Fruit fly (Drosophila melanogaster): Measurements from ENCODE around the gene NT1.

Gene NT1

DNA sequence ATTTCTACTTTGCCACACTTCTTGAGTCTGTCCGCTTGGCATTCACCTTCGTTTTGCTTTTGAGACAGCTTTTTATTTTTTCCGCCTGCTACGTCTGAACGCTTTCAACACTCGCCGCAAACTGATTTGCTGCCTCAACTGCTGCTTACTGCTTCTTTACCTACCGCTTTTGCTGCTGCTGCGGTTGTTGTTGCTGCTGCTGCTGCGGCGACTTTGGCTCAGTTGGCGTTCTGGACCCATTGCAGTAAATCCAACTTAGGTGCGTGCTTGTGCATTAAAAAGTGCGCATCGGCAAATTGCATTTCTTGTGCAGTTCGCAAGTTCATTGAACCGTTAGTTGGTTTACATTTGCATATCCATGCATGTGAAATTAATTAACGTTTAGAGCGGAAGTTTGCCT is at the start of gene NT1:
NT1 (minus strand) TSS at position 127 of the 400 bp plus-strand sequence.
- TF ChIP-seq noc (tag; optimal IDR thresholded peaks at IDR 0.05): no peak

DNA sequence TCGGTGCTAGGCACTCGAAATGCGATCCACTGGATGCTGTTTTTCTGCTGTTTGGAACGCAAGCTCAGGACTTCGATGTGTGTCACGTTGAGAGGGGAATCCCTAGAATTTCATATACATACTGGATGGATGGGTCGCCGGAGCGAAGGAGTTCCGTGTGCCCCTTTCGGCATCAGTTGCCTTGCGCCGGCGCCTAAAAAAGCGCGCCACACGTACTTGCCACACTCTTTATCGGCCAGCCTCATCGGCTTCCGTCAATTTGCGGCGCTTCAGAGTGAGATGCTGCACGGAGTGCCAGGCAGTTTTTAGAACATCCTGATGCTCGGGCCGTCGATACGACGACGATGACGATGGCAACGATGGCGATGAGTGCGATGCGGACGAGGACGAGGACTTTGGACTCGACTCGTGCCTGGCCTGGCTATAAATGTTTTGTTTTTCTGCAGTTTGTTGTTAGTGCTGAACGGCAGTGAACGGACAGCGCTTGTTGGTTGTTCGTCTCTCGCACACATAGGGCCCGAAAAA is 48.7 kb upstream of the NT1 start:
- TF ChIP-seq noc (tag; optimal IDR thresholded peaks at IDR 0.05): no peak

DNA sequence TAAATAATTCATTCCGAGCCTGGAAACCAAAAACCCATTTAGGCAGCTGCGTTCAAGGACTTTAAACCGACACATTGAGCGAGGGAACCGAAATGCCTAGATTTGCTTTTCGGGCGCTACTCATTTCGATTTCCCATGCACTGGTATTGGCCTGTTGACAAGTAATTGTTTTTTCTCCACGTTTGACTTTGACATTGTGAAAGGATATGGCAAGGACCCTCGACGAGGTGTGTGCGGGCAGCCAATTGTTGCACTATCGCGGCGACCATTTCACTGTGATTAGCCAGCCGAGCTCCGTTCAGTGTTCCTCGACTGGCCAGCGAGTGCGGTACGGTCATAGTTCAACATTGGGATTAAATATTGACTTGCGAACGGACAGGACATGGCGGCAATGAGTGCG is 47.6 kb upstream of the NT1 start, which contains the start of gene CG42540:
CG42540 (plus strand) TSS at position 301 of the 400 bp plus-strand sequence.
- no peak for TF ChIP-seq noc (tag; optimal IDR thresholded peaks at IDR 0.05)

DNA sequence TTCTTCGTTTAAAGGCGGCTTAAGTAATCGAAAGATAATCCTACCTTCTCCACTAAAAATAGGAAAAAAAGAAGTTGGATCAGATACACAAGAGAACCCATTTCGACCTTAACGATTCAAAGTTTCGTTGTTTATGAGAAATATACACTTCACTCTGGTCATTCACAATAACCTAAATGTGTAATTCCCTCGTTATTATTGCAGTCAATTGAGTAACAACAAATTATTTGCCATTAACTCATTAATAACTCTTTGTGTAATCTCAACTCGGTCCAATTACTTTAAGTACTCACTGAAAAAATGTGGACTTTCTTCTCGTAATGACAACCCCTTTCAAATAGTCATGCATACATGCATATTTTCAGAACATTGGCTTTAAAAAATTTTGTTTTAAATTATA is 46.9 kb upstream of the NT1 start, which contains the start of gene CG33777:
CG33777 (minus strand) TSS at position 101 of the 400 bp plus-strand sequence.
- no peak for TF ChIP-seq noc (tag; optimal IDR thresholded peaks at IDR 0.05)

DNA sequence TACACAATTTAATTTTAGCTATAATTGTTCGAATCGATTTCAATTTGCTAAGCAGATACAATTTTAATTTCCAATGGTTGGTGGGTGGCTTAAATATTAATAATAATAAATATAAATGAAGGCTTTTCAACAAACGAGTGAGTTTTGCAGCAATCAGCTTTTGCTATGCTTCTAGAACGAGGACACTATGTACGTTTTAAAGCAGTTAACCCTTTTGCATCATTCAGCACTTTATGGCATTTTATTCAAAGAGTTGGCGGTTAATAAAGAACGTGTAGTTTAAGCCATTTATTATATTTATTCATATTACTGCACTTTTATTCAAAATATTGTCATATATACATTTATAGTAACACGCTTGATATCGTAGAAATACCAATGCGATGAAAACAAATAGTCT is 46.0 kb upstream of the NT1 start:
- TF ChIP-seq noc (tag; optimal IDR thresholded peaks at IDR 0.05): no peak

DNA sequence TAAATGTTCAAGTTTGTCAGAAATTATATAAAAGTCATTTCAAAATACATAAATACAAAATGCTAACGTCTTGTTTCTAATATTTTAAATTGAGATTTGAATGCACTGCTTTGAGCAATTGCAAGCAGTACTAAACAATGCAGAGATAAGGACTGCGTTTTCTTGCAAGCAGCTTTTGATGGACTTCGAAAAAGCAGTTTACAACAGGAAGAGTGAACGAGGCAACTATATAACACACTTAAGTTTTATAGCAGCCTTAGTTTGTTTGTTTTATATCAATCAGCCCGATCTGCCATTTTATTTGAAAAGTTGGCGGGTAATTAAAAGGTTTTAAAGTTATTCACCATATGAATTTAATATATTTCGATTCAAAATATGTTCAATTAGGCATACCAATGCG is 45.2 kb upstream of the NT1 start:
- TF ChIP-seq noc (tag; optimal IDR thresholded peaks at IDR 0.05): no peak

DNA sequence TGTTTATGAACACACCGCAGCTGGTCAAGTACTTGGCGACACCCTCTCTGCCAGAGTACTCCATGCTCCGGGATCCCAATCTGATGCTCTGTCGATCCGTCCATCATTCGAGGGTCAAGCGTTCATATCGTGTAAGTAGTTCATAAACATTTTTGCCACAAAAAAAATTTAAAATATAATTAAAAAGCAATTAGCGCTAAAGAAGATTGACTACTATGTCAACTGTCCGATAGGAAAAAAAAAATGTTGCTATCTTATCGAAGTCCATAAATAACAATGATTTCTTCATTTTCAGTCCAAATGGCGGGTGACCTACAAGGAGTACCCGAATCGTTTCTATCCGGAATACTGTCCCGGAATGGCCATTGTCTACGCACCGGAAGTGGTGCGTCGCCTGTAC is 43.6 kb upstream of the NT1 start:
- no peak for TF ChIP-seq noc (tag; optimal IDR thresholded peaks at IDR 0.05)

DNA sequence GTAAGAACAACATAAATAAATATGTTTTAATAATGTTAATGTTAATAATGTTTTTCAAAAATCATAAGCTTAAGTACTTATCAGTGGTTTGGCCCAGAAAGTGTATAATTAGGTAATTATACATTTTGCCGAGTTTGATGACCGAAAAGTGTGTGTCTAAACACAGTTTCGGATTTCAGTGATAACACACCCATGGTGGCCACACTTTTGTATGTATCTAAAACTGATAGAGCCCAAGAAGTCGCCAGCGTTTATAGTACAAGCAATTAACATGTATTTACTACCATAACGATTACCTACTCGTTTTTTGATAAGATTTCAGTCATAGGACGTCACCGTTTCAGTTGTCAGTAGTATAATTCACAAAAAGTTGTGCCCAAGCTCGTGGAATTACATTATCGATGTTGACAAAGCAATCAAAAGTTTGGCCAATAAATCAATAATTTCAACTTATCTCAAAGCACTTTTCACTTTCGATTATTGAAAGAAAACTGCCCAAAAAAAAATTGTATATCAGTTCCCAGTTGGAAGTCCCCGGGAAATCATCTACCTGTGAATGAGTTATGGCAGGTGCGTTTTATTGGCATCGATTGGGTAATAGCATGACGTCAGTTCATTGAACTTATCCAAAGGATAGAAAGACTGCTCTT is 42.0 kb upstream of the NT1 start:
- TF ChIP-seq noc (tag; optimal IDR thresholded peaks at IDR 0.05): peak; percentile 7

DNA sequence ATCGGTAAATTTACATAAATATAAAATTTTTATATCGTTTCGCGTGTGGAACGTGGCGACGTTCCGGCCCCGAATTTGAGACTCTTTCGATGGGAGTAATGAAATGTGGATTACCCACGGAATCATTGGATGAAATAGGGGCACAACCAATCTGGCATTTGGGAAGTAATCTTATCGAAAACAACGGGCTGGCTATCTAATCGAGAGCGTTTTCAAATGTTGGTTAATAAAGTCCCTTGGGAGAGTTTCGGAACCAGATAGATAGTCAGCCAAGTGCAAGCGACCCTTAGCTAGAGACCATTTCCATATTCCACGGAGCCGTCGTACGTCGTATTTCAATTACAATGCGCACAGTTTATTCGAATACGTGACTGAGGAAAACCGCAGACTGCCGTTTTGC is 41.1 kb upstream of the NT1 start:
- TF ChIP-seq noc (tag; optimal IDR thresholded peaks at IDR 0.05): no peak

DNA sequence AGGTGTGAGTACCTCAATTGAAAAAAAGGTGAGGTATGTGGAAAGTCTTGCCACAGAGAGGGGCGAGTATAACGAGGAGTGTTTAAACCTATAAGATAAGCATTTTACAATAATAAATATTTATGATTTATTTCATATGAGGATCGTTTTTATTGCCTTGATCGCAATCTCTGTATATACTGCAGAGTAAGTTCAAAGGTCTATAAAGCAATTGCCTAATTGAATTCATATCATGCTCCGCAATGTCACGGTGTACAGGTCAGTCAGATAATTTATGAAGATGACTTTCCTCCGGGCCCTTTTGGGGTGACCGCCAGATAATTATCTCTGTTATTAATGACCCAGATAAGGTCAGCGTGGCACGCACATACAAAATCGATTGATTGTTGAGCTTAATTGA is 40.1 kb upstream of the NT1 start:
- TF ChIP-seq noc (tag; optimal IDR thresholded peaks at IDR 0.05): no peak

DNA sequence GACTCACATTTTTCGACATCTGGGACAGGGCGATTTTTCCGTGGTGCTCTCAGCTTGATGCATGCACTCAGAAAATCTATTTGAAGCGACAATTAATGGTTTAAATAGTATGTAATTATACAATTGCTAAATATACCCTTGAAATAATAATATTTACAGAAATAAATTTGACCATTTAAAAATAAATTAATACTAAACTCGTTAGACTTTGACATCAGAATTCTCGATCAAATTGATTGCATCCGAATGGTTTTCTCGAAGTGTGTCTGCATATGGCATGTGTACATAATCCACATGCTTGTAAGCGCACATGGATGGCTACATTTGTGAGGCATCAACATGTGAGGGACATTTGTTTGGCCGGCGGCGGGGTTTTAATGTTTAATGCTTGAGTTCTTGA is 38.4 kb upstream of the NT1 start:
- TF ChIP-seq noc (tag; optimal IDR thresholded peaks at IDR 0.05): no peak

DNA sequence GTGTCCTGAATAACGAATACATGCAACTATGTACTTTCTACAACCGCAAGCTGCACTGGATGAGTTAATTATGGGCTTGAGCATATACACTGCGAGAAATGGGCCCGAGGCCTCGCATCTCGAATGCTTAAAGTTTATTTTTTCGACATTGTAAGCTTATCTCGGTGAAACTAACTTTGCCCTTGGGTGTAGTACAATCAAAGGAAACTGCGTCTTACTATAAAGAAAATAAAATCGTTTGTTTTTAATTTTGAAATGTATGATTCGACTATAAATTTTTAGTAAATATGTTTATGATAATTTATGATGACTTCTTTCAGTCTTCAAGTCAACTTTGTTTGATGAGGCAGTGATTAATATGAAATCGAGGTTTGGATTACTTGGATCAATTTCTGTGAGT is 37.5 kb upstream of the NT1 start:
- TF ChIP-seq noc (tag; optimal IDR thresholded peaks at IDR 0.05): no peak

DNA sequence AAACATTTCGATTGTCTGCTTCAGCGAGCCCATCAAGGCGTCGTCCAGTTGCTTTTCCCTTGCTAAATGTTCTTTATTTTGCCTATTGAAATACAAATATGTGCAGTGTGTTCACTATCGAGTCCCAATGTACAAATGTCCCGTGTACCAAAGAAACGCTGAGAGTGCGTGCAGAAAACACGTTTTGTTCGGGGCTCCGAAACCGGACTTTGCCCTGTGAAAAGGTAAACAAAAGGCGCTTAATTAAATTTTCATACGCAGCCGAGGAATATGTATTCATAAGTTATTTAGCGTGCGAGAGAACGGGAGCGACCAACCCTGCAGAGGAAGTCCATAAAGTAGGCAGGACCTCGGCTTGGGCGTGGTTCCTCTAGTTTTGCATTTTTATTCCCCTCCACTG is 36.9 kb upstream of the NT1 start:
- TF ChIP-seq noc (tag; optimal IDR thresholded peaks at IDR 0.05): no peak

DNA sequence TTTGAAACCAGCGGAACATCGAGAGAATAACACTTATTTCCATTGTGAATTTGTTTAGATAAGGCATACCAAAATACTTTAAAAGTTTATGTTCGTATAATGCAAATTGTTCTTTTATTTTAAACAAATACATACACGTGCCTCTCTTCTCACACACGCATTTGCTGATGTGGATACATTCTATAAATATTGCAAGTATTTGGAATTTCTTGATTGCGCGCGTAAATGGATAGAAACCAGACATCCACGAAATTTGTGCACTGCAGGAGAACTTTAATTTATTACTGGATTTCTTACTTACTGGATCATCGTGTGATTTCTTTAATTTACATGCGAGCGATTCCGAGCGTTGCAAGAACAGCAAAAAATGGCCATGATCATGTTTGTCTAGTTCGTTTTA is 36.4 kb upstream of the NT1 start:
- no peak for TF ChIP-seq noc (tag; optimal IDR thresholded peaks at IDR 0.05)

DNA sequence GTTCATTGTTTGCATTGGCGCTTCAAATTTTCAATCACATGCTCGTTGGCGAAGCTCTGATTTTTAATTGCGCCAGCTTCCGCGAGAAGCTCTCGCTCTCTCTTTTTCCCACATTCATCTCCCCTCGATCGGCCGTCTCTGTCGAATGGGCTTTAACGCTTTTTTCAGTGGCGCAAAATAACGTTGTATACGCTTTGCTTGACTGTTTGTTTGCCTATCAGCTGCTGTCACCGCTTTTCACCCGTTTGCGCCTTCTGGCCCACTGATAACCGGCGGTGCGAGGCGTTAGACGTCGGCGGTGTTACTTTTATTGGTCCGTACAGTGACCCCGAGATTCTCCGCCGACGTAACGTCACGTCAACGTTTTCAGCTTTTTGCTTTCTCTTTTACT is 35.6 kb upstream of the NT1 start:
- no peak for TF ChIP-seq noc (tag; optimal IDR thresholded peaks at IDR 0.05)

DNA sequence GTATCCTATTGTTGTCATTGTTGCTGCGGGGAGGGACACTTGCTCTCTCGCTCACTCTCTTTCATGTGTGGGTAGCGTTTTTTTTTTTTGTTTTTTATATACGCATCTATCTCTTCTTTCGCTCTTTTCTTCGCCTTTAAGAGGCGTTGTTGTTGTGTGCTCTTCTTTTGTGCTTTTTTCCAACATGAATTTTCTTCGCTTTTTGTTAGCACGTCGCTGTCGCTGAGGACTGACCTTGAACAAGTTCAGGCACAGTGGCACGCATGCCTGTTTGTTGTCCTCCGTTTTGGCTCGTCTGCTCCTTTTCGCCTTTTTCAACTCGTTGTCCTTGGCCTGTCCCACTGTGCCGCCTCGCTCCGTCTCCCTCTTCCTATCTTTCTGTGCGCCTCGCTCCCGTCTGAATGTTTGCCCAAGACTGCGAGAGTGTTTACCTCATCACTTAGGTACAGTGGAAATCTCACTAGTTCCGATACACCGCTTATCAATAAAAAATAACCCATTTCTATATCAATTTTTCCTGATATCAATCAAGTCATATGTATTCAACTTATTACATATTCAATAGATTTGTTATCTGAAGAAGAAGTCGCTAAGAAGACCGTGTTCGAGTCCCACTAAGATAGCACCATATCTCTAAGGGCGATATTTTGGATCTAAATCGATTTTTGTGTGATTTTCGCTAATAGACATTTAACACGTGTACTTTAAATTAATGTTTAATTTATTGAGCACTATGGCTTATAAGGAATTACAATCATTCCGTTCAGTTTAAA is 35.0 kb upstream of the NT1 start:
- peak; percentile 34 for TF ChIP-seq noc (tag; optimal IDR thresholded peaks at IDR 0.05)

DNA sequence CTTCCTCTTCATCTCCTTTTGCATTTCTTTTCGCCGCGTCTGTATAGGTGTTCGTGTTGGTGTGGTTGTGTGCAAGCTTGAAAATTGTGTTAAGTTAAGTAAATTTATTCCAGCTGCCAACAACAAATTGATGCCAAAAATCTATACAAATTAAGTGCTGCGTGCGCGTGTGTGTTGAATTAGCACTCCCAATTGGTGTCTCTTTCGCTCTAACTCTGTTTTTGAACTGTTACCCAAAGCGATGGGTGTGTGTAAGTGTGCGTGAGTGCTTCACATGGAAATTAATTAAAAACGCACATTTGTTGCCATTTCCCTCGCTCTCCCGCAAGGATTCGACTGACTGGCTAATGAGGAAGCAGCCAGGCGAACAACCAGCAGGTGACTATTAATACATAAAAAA is 34.3 kb upstream of the NT1 start:
- no peak for TF ChIP-seq noc (tag; optimal IDR thresholded peaks at IDR 0.05)
